Fruit fly (Drosophila melanogaster): Measurements from ENCODE around the gene Invadolysin.
A peak's percentile ranks its signal among the peaks of the same experiment; 100 is the strongest.

DNA sequence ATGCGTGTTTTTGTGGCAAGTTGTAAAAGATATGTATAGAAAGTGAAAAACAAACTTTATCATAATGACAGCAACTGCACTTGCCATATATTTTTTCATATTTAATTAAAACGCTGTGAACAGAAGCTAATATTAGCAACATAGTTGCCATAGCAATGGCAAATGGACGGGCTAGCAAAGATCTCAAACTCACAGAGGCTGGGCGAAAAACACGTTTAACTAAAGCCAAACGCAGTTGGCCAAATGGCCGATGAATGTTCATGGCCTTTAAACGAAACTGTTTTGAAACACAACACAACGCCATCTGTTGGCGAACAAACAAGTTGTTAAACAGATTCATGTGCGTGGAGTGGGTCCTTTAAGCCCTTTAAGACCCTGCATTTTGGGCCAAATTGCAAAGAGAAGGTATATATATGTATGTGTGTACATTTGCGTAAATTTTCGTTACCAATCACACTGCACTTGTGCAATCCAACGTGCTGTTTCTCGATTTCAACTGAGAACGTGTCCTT, 4.0 kb downstream of the Invadolysin start:
- TF ChIP-seq CG8478 (optimal IDR thresholded peaks at IDR 0.05) (no peak), CTCF (optimal IDR thresholded peaks at IDR 0.05) (peak; percentile 83 to 86)
